Worm (Caenorhabditis elegans): ENCODE data around the gene irld-22.

irld-22 gene

DNA sequence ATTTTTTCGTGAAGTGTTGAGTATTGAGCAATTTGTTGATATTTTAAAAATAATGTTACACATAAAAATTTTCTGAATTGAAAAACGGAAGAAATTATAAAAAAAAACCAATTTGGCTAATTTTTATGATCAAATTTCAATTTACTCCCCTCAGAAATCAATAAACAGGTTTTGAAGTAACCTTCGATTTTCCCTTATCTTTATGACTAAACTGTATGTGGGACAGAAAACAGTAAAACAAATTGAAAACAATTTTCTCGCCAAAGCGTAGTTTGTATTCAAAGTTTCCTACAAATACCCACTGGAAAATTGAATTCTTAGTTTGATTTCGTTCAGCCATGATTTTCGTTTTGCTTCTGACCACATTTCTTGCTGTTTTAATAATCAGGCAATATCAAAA, 38.8 kb upstream of the irld-22 start, which contains the start of gene cyp-35B1:
Gene cyp-35B1, plus strand, starts transcription at position 244 of the 400 bp plus-strand sequence.
- TF ChIP-seq ceh-28 (tag; optimal IDR thresholded peaks at IDR 0.05) (peak; percentile 19), pha-4 (tag; optimal IDR thresholded peaks at IDR 0.05) (no peak), jun-1 (tag; optimal IDR thresholded peaks at IDR 0.05) (no peak), daf-12 (tag; optimal IDR thresholded peaks at IDR 0.05) (no peak), skn-1 (tag; optimal IDR thresholded peaks at IDR 0.05) (no peak), ztf-4 (tag; optimal IDR thresholded peaks at IDR 0.05) (no peak)

DNA sequence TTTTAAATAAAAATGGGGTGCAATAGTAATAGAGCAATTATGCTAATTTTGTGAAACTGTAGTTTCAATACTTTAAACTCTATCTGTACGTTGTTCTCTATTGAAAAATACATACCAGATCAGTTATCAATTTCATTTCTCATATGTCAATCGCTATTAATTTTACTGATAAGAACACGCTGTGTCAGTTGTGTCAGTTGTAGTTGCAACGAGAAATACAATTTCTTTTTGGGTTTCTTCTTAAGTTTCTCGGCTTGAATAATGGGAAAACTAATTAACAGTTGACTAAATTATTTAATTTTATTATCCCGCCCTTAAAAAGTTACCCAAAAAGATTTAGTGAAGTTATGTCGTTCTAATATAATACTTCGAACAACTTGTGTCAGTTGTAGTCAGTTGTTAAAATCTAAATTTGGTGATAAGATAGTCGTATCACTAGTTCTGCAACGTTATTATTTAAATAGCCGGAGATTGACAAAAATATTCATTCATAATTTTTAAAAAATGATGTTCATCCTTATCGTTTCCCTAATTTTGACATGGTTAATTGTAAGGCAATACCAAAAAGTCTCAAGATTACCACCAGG, 36.0 kb upstream of the irld-22 start, which contains the start of gene cyp-35A5:
Gene cyp-35A5, plus strand, starts transcription at position 435 of the 587 bp plus-strand sequence.
- peak; percentile 0 for TF ChIP-seq pqm-1 (tag; optimal IDR thresholded peaks at IDR 0.05)
- no peak for TF ChIP-seq lin-15B (tag; optimal IDR thresholded peaks at IDR 0.05)
- no peak for TF ChIP-seq skn-1 (tag; optimal IDR thresholded peaks at IDR 0.05)
- TF ChIP-seq daf-12 (tag; optimal IDR thresholded peaks at IDR 0.05), result no peak
- peak; percentile 78 for TF ChIP-seq elt-2 (tag; optimal IDR thresholded peaks at IDR 0.05)
- TF ChIP-seq ceh-16 (tag; optimal IDR thresholded peaks at IDR 0.05), result no peak
- TF ChIP-seq ztf-11 (tag; optimal IDR thresholded peaks at IDR 0.05), result no peak
- TF ChIP-seq nhr-76 (tag; optimal IDR thresholded peaks at IDR 0.05), result no peak
- TF ChIP-seq nhr-237 (tag; optimal IDR thresholded peaks at IDR 0.05), result no peak

DNA sequence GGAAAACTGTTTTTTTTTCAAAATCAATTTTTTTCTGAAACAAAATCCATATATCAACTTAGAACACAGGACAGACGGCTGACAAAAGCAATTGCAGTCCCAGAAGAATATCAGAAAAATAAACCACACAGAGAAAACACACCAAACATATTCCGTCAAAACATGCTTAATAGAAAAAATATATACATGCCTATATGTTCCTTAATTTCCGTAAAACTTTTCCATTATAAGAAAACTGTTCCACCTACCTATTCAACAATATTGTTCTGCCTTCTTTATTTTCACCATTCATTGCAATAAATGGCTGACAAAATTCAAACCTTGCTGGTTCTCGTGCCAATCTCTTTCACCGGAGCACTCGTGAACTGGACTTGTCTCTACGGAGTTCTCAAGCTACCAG, 31.3 kb upstream of the irld-22 start, which contains the start of gene srx-63:
Gene srx-63, plus strand, starts transcription at position 301 of the 400 bp plus-strand sequence.
- TF ChIP-seq ztf-4 (tag; optimal IDR thresholded peaks at IDR 0.05), result no peak
- TF ChIP-seq ceh-82 (tag; optimal IDR thresholded peaks at IDR 0.05), result no peak
- no peak for TF ChIP-seq unc-39 (tag; optimal IDR thresholded peaks at IDR 0.05)
- TF ChIP-seq pqm-1 (tag; optimal IDR thresholded peaks at IDR 0.05), result no peak
- no peak for TF ChIP-seq fkh-2 (tag; optimal IDR thresholded peaks at IDR 0.05)
- TF ChIP-seq snpc-4 (tag; optimal IDR thresholded peaks at IDR 0.05), result no peak

DNA sequence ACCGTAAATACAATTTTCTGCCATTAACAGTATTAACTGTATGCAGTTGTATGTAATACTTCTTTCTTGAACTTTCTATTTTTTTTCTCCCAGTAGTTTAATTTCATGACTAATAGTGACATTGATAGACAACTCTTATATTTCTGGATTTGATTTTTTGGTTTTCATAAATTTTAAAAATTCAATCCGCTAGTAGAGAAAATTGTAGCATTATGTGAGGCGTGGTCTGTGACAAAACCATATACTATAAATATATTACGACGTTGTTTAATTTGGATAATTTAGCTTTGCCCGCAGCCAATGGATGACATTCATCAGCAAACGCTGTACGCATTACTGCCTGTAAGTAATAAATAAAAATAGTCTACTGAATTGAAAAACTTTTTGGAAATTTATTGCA, 29.1 kb upstream of the irld-22 start, which contains the start of gene srx-64:
Gene srx-64, plus strand, starts transcription at position 301 of the 400 bp plus-strand sequence.
- TF ChIP-seq nhr-67 (tag; optimal IDR thresholded peaks at IDR 0.05), result no peak
- no peak for TF ChIP-seq fos-1 (tag; optimal IDR thresholded peaks at IDR 0.05)
- TF ChIP-seq snpc-4 (tag; optimal IDR thresholded peaks at IDR 0.05), result no peak
- TF ChIP-seq egl-5 (tag; optimal IDR thresholded peaks at IDR 0.05), result no peak
- no peak for TF ChIP-seq ceh-9 (tag; optimal IDR thresholded peaks at IDR 0.05)
- no peak for TF ChIP-seq elt-1 (tag; optimal IDR thresholded peaks at IDR 0.05)
- TF ChIP-seq nhr-76 (tag; optimal IDR thresholded peaks at IDR 0.05), result no peak
- TF ChIP-seq mdl-1 (tag; optimal IDR thresholded peaks at IDR 0.05), result no peak
- no peak for TF ChIP-seq nhr-28 (tag; optimal IDR thresholded peaks at IDR 0.05)
- no peak for TF ChIP-seq ZK546.5 (tag; optimal IDR thresholded peaks at IDR 0.05)
- no peak for TF ChIP-seq unc-39 (tag; optimal IDR thresholded peaks at IDR 0.05)
- no peak for TF ChIP-seq daf-12 (tag; optimal IDR thresholded peaks at IDR 0.05)
- no peak for TF ChIP-seq nfya-1 (tag; optimal IDR thresholded peaks at IDR 0.05; ENCODE audit: insufficient read depth)

DNA sequence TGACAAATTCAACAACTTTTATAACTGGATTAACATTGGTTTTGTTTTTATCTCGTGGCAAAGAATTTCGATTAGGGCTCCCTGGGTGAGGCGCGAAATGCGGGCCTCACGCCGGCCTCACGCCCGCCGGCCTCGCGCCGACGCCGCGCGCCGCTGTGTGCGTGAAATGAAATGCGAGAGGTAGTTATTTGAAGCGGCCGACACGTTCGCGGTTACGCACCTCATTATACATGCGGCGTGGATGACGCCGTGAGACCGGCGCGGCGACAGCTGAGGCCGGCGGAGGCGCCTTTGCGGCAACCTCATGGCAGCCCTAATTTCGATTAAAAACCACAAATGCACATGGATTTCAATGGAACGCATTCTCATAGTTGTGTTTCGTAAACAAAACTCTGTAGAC, 27.5 kb upstream of the irld-22 start:
- TF ChIP-seq lin-39 (tag; optimal IDR thresholded peaks at IDR 0.05), result no peak
- no peak for TF ChIP-seq nhr-76 (tag; optimal IDR thresholded peaks at IDR 0.05)
- no peak for TF ChIP-seq eor-1 (tag; optimal IDR thresholded peaks at IDR 0.05)
- no peak for TF ChIP-seq pqm-1 (tag; optimal IDR thresholded peaks at IDR 0.05)
- no peak for TF ChIP-seq skn-1 (tag; optimal IDR thresholded peaks at IDR 0.05)
- TF ChIP-seq fkh-2 (tag; optimal IDR thresholded peaks at IDR 0.05), result no peak
- TF ChIP-seq ztf-11 (tag; optimal IDR thresholded peaks at IDR 0.05), result no peak
- no peak for TF ChIP-seq aly-2 (tag; optimal IDR thresholded peaks at IDR 0.05)
- no peak for TF ChIP-seq ceh-16 (tag; optimal IDR thresholded peaks at IDR 0.05)
- no peak for TF ChIP-seq fkh-10 (GFP tag; optimal IDR thresholded peaks at IDR 0.05)
- TF ChIP-seq elt-1 (tag; optimal IDR thresholded peaks at IDR 0.05), result no peak
- TF ChIP-seq nhr-43 (tag; optimal IDR thresholded peaks at IDR 0.05; ENCODE audit: poor library complexity, severe bottlenecking), result no peak
- TF ChIP-seq nhr-11 (tag; optimal IDR thresholded peaks at IDR 0.05), result no peak

DNA sequence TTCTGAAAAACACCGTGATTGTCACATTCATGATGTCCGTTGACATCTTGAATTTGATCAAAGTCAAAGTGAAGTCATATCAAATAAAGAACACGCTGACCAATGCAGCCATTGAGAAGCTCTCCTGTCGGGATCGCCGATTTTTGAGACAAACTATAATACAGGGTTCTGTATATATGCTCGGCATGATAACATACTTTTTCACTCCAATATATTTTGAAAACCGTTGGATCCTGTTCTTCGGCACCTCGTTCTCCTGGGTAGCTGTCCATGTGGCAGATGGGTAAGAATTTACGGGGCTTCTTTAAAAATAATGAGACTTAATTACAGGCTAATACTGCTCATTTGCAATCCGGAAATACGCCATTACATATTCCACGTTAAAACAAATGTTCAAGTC, 22.5 kb upstream of the irld-22 start:
- TF ChIP-seq fos-1 (tag; optimal IDR thresholded peaks at IDR 0.05) (no peak), daf-12 (tag; optimal IDR thresholded peaks at IDR 0.05) (no peak), ama-1 (optimal IDR thresholded peaks at IDR 0.05) (no peak), ceh-16 (tag; optimal IDR thresholded peaks at IDR 0.05) (no peak), nhr-23 (tag; optimal IDR thresholded peaks at IDR 0.05) (no peak), skn-1 (tag; optimal IDR thresholded peaks at IDR 0.05) (no peak), mml-1 (tag; optimal IDR thresholded peaks at IDR 0.05) (no peak), fkh-10 (GFP tag; optimal IDR thresholded peaks at IDR 0.05) (no peak), lin-39 (tag; optimal IDR thresholded peaks at IDR 0.05) (no peak), ceh-82 (tag; optimal IDR thresholded peaks at IDR 0.05) (no peak), nhr-76 (tag; optimal IDR thresholded peaks at IDR 0.05) (no peak), sea-2 (GFP tag; optimal IDR thresholded peaks at IDR 0.05) (no peak), elt-2 (tag; optimal IDR thresholded peaks at IDR 0.05) (no peak), nhr-77 (tag; optimal IDR thresholded peaks at IDR 0.05) (no peak), ceh-9 (tag; optimal IDR thresholded peaks at IDR 0.05) (no peak), unc-62 (GFP tag; optimal IDR thresholded peaks at IDR 0.05) (no peak), ztf-4 (tag; optimal IDR thresholded peaks at IDR 0.05) (no peak), aly-2 (tag; optimal IDR thresholded peaks at IDR 0.05) (no peak)

All from whole organism, L3 larva.